Worm (Caenorhabditis elegans): ENCODE data around the gene F13B6.3.

ce11 chrIV:7418818-7419217, 46.9 kb downstream of the F13B6.3 start, which contains the start of gene B0496.6:
- TF ChIP-seq mdl-1 (tag; optimal IDR thresholded peaks at IDR 0.05) = no peak
- no peak for TF ChIP-seq ceh-28 (tag; optimal IDR thresholded peaks at IDR 0.05)
- TF ChIP-seq nhr-77 (tag; optimal IDR thresholded peaks at IDR 0.05) = no peak

Measured in whole organism, L3 larva.